Worm (Caenorhabditis elegans): ENCODE results near the gene T08H10.3.

The T08H10.3 gene

ce11 chrV:4489893-4490292 is 18.7 kb downstream of the T08H10.3 start:
- TF ChIP-seq pha-4 (tag; optimal IDR thresholded peaks at IDR 0.05) (no peak), unc-62 (GFP tag; optimal IDR thresholded peaks at IDR 0.05) (peak; percentile 35)

- TF ChIP-seq pha-4 (tag; optimal IDR thresholded peaks at IDR 0.05): no peak
- TF ChIP-seq ceh-39 (tag; optimal IDR thresholded peaks at IDR 0.05): no peak
- TF ChIP-seq cnd-1 (tag; optimal IDR thresholded peaks at IDR 0.05): no peak
- TF ChIP-seq elt-3 (tag; optimal IDR thresholded peaks at IDR 0.05): no peak
- peak; percentile 87 for TF ChIP-seq mab-5 (tag; optimal IDR thresholded peaks at IDR 0.05)
- no peak for TF ChIP-seq ces-1 (GFP tag; optimal IDR thresholded peaks at IDR 0.05)
- no peak for TF ChIP-seq nhr-12 (tag; optimal IDR thresholded peaks at IDR 0.05)
- TF ChIP-seq mls-2 (tag; optimal IDR thresholded peaks at IDR 0.05): peak; percentile 34
- TF ChIP-seq ceh-43 (GFP tag; optimal IDR thresholded peaks at IDR 0.05): no peak
- TF ChIP-seq unc-62 (GFP tag; optimal IDR thresholded peaks at IDR 0.05): peak; percentile 100
- no peak for TF ChIP-seq zip-8 (tag; optimal IDR thresholded peaks at IDR 0.05)
- no peak for TF ChIP-seq flh-1 (GFP tag; optimal IDR thresholded peaks at IDR 0.05)
- peak; percentile 64 for TF ChIP-seq unc-120 (tag; optimal IDR thresholded peaks at IDR 0.05; ENCODE audit: poor library complexity, severe bottlenecking)
- no peak for TF ChIP-seq nhr-76 (tag; optimal IDR thresholded peaks at IDR 0.05)
- peak; percentile 56 for TF ChIP-seq sptf-1 (tag; optimal IDR thresholded peaks at IDR 0.05)
- no peak for TF ChIP-seq mep-1 (tag; optimal IDR thresholded peaks at IDR 0.05)
- TF ChIP-seq ztf-11 (tag; optimal IDR thresholded peaks at IDR 0.05): no peak
- no peak for TF ChIP-seq ham-2 (GFP tag; optimal IDR thresholded peaks at IDR 0.05)
- no peak for TF ChIP-seq lin-13 (tag; optimal IDR thresholded peaks at IDR 0.05)
- no peak for TF ChIP-seq nhr-28 (tag; optimal IDR thresholded peaks at IDR 0.05)
- peak; percentile 1 for TF ChIP-seq drap-1 (GFP tag; optimal IDR thresholded peaks at IDR 0.05)
- TF ChIP-seq lin-32 (GFP tag; optimal IDR thresholded peaks at IDR 0.05): no peak
- no peak for TF ChIP-seq sem-2 (GFP tag; optimal IDR thresholded peaks at IDR 0.05)
- TF ChIP-seq nhr-2 (tag; optimal IDR thresholded peaks at IDR 0.05): no peak
- TF ChIP-seq nhr-237 (tag; optimal IDR thresholded peaks at IDR 0.05): no peak
- no peak for TF ChIP-seq snpc-4 (tag; optimal IDR thresholded peaks at IDR 0.05)
- no peak for TF ChIP-seq lsy-2 (tag; optimal IDR thresholded peaks at IDR 0.05)
- TF ChIP-seq elt-1 (tag; optimal IDR thresholded peaks at IDR 0.05; ENCODE audit: borderline replicate concordance, insufficient read depth): no peak
- no peak for TF ChIP-seq tbx-8 (GFP tag; optimal IDR thresholded peaks at IDR 0.05)
- peak; percentile 84 for TF ChIP-seq hlh-1 (tag; optimal IDR thresholded peaks at IDR 0.05)
- peak; percentile 22 for TF ChIP-seq M03D4.4 (tag; optimal IDR thresholded peaks at IDR 0.05)
- TF ChIP-seq unc-39 (tag; optimal IDR thresholded peaks at IDR 0.05): no peak
Observed at ce11 chrV:4491273-4492094, 20.3 kb downstream of the T08H10.3 start.

ce11 chrV:4495114-4495819 is 24.1 kb downstream of the T08H10.3 start:
- TF ChIP-seq unc-62 (GFP tag; optimal IDR thresholded peaks at IDR 0.05) (peak; percentile 89), ceh-43 (GFP tag; optimal IDR thresholded peaks at IDR 0.05) (no peak), flh-1 (GFP tag; optimal IDR thresholded peaks at IDR 0.05) (no peak), elt-3 (tag; optimal IDR thresholded peaks at IDR 0.05) (no peak), cnd-1 (tag; optimal IDR thresholded peaks at IDR 0.05) (peak; percentile 9), nhr-2 (tag; optimal IDR thresholded peaks at IDR 0.05) (no peak), ham-2 (GFP tag; optimal IDR thresholded peaks at IDR 0.05) (no peak), lin-32 (GFP tag; optimal IDR thresholded peaks at IDR 0.05) (no peak)

ce11 chrV:4496104-4496586 is 25.0 kb downstream of the T08H10.3 start:
- TF ChIP-seq nhr-2 (tag; optimal IDR thresholded peaks at IDR 0.05) (peak; percentile 68), unc-120 (tag; optimal IDR thresholded peaks at IDR 0.05; ENCODE audit: poor library complexity, severe bottlenecking) (no peak), nhr-76 (tag; optimal IDR thresholded peaks at IDR 0.05) (no peak), unc-62 (GFP tag; optimal IDR thresholded peaks at IDR 0.05) (peak; percentile 34), elt-3 (tag; optimal IDR thresholded peaks at IDR 0.05) (no peak), snpc-4 (tag; optimal IDR thresholded peaks at IDR 0.05) (no peak), cnd-1 (tag; optimal IDR thresholded peaks at IDR 0.05) (no peak), lsy-2 (tag; optimal IDR thresholded peaks at IDR 0.05) (no peak), M03D4.4 (tag; optimal IDR thresholded peaks at IDR 0.05) (no peak), mab-5 (tag; optimal IDR thresholded peaks at IDR 0.05) (no peak), sem-2 (GFP tag; optimal IDR thresholded peaks at IDR 0.05) (no peak), ces-1 (GFP tag; optimal IDR thresholded peaks at IDR 0.05) (peak; percentile 19), unc-39 (tag; optimal IDR thresholded peaks at IDR 0.05) (no peak), flh-1 (GFP tag; optimal IDR thresholded peaks at IDR 0.05) (no peak), nhr-237 (tag; optimal IDR thresholded peaks at IDR 0.05) (no peak)
